Worm (Caenorhabditis elegans): ENCODE data around the gene mps-1.

DNA sequence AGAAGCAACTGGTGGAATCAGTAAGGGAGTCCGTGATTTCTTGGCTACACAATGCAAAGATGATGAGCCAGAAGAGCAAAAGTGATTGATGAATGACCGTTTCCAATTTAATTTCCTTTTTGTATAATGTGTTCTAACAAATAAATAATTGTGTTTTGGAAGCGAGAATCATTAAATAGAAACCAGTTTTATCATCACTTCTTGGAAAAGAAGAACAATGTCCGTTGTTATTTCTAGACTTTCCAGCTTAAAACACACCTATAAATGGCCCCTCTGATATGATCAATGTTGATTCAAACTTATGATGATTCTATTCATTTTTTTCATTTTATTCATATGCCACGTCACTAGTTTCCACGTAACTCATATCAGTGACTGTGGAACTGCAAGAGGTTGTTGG is 12.0 kb upstream of the mps-1 start, which contains the start of gene C29F5.8:
- TF ChIP-seq elt-3 (tag; optimal IDR thresholded peaks at IDR 0.05), result no peak
- no peak for TF ChIP-seq alr-1 (tag; optimal IDR thresholded peaks at IDR 0.05; ENCODE audit: borderline replicate concordance)
- TF ChIP-seq nhr-28 (tag; optimal IDR thresholded peaks at IDR 0.05), result no peak
- no peak for TF ChIP-seq ceh-8 (GFP tag; optimal IDR thresholded peaks at IDR 0.05)
- TF ChIP-seq aly-2 (tag; optimal IDR thresholded peaks at IDR 0.05), result no peak
- no peak for TF ChIP-seq nhr-237 (tag; optimal IDR thresholded peaks at IDR 0.05)
- no peak for TF ChIP-seq blmp-1 (tag; optimal IDR thresholded peaks at IDR 0.05)
- no peak for TF ChIP-seq efl-1 (optimal IDR thresholded peaks at IDR 0.05)
- TF ChIP-seq efl-1 (GFP tag; optimal IDR thresholded peaks at IDR 0.05 in 1 of 2), result no peak
- no peak for TF ChIP-seq ztf-11 (tag; optimal IDR thresholded peaks at IDR 0.05)
- no peak for TF ChIP-seq F16B12.6 (tag; optimal IDR thresholded peaks at IDR 0.05)
- TF ChIP-seq mdl-1 (tag; optimal IDR thresholded peaks at IDR 0.05), result no peak
- TF ChIP-seq fos-1 (tag; optimal IDR thresholded peaks at IDR 0.05), result no peak
